Worm (Caenorhabditis elegans): ENCODE results near the gene F31F7.1.
A peak's percentile ranks its signal among the peaks of the same experiment; 100 is the strongest.

Gene F31F7.1

ce11 chrV:6270552-6270951 lies 5.7 kb upstream of the F31F7.1 start, which contains the start of gene F31F7.2:
Gene F31F7.2 (plus strand): TSS chrV:6270852.
- no peak for TF ChIP-seq pha-4 (tag; optimal IDR thresholded peaks at IDR 0.05)
- no peak for TF ChIP-seq lir-1 (GFP tag; conservative IDR thresholded peaks at IDR 0.05)
- no peak for TF ChIP-seq D2030.7 (GFP tag; IDR thresholded peaks at IDR 0.05)
- TF ChIP-seq efl-1 (GFP tag; optimal IDR thresholded peaks at IDR 0.05) = no peak
- no peak for TF ChIP-seq Y79H2A.3 (GFP tag; conservative IDR thresholded peaks at IDR 0.05)
- TF ChIP-seq gei-17 (GFP tag; optimal IDR thresholded peaks at IDR 0.05) = no peak
- no peak for TF ChIP-seq F22D6.2 (tag; optimal IDR thresholded peaks at IDR 0.05)
- no peak for TF ChIP-seq mcd-1 (GFP tag; IDR thresholded peaks at IDR 0.05)
- no peak for TF ChIP-seq Y67H2A.10 (GFP tag; conservative IDR thresholded peaks at IDR 0.05)
- TF ChIP-seq dox-1 (GFP tag; IDR thresholded peaks at IDR 0.05) = no peak

ce11 chrV:6275209-6275608 lies 1.0 kb upstream of the F31F7.1 start:
- TF ChIP-seq lin-35 (GFP tag; optimal IDR thresholded peaks at IDR 0.05) (no peak), dox-1 (GFP tag; IDR thresholded peaks at IDR 0.05) (peak; percentile 54; the same call in 1 of the 2 replicates), ztf-3 (GFP tag; optimal IDR thresholded peaks at IDR 0.05) (no peak), cebp-1 (GFP tag; IDR thresholded peaks at IDR 0.05) (no peak), cebp-1 (tag; optimal IDR thresholded peaks at IDR 0.05) (peak; percentile 57), nhr-120 (GFP tag; IDR thresholded peaks at IDR 0.05) (no peak), snpc-3.4 (tag; optimal IDR thresholded peaks at IDR 0.05) (no peak), nfyb-1 (GFP tag; IDR thresholded peaks at IDR 0.05) (peak; percentile 49; the same call in 1 of the 2 replicates), hmg-1.2 (GFP tag; IDR thresholded peaks at IDR 0.05) (0 out of 2 replicates have a peak, but pooled peaks have one; percentile 14), somi-1 (GFP tag; optimal IDR thresholded peaks at IDR 0.05) (no peak), ets-4 (GFP tag; optimal IDR thresholded peaks at IDR 0.05) (peak; percentile 63), hrde-1 (tag; optimal IDR thresholded peaks at IDR 0.05; ENCODE audit: borderline replicate concordance) (no peak), tbp1 (GFP tag; optimal IDR thresholded peaks at IDR 0.05) (peak; percentile 24), ztf-6 (GFP tag; IDR thresholded peaks at IDR 0.05) (no peak), let-607 (tag; optimal IDR thresholded peaks at IDR 0.05) (peak in 1 of 2 experiments; percentile 17), ztf-22 (GFP tag; optimal IDR thresholded peaks at IDR 0.05) (peak; percentile 49), nhr-90 (tag; optimal IDR thresholded peaks at IDR 0.05) (peak; percentile 34), B0261.1 (tag; optimal IDR thresholded peaks at IDR 0.05) (no peak), nhr-80 (tag; optimal IDR thresholded peaks at IDR 0.05) (peak; percentile 93), atf-7 (tag; optimal IDR thresholded peaks at IDR 0.05) (peak; percentile 37)

ce11 chrV:6277178-6277834 lies 1.1 kb downstream of the F31F7.1 start:
- peak; percentile 35 for TF ChIP-seq zim-3 (tag; optimal IDR thresholded peaks at IDR 0.05)
- TF ChIP-seq sea-2 (GFP tag; IDR thresholded peaks at IDR 0.05) = no peak
- TF ChIP-seq B0336.3 (GFP tag; IDR thresholded peaks at IDR 0.05) = 0 out of 2 replicates have a peak, but pooled peaks have one; percentile 3
- TF ChIP-seq lin-26 (GFP tag; IDR thresholded peaks at IDR 0.05) = 0 out of 2 replicates have a peak, but pooled peaks have one; percentile 61
- 0 out of 2 replicates have a peak, but pooled peaks have one; percentile 11 for TF ChIP-seq rcor-1 (GFP tag; IDR thresholded peaks at IDR 0.05)
- no peak for TF ChIP-seq hlh-12 (tag; optimal IDR thresholded peaks at IDR 0.05)
- 0 out of 2 replicates have a peak, but pooled peaks have one; percentile 37 for TF ChIP-seq aptf-3 (GFP tag; IDR thresholded peaks at IDR 0.05)
- TF ChIP-seq cebp-1 (GFP tag; IDR thresholded peaks at IDR 0.05) = no peak
- TF ChIP-seq cebp-1 (tag; optimal IDR thresholded peaks at IDR 0.05) = peak; percentile 30
- peak; percentile 5; the same call in 1 of the 2 replicates for TF ChIP-seq hmg-1.2 (GFP tag; IDR thresholded peaks at IDR 0.05)
- TF ChIP-seq Y53G8AR.9 (GFP tag; conservative IDR thresholded peaks at IDR 0.05) = peak; percentile 32
- peak; percentile 47 for TF ChIP-seq ZK185.1 (tag; optimal IDR thresholded peaks at IDR 0.05; ENCODE audit: poor library complexity, severe bottlenecking)
- TF ChIP-seq cebp-2 (GFP tag; IDR thresholded peaks at IDR 0.05) = no peak
- peak; percentile 77 for TF ChIP-seq ama-1 (optimal IDR thresholded peaks at IDR 0.05)
- TF ChIP-seq ama-1 (GFP tag; optimal IDR thresholded peaks at IDR 0.05) = no peak

All from whole organism, young adult.